Worm (Caenorhabditis elegans) whole organism, L1 larva: ENCODE results near the gene bkip-1.
A peak's percentile ranks its signal among the peaks of the same experiment; 100 is the strongest.

Source experiments
- C16A3.4 ChIP-seq: fragments of 150-350 bp; optimal IDR thresholded peaks from 2 replicates; lab custom pipeline; 2014; ENCODE audit warnings: missing biosample characterization, missing genetic modification characterization
- C34B4.2 ChIP-seq: sonication (generic microtip); optimal IDR thresholded peaks from 2 replicates; lab custom pipeline; 2017; ENCODE audit warnings: mild to moderate bottlenecking, missing genetic modification characterization, missing compliant biosample characterization
- F16B12.6 ChIP-seq: fragments of 150-350 bp; optimal IDR thresholded peaks from 2 replicates; lab custom pipeline; 2014; ENCODE audit warnings: missing biosample characterization, missing genetic modification characterization
- ama-1 ChIP-seq: fragments of 150-350 bp; optimal IDR thresholded peaks from 2 replicates; lab custom pipeline; 2014
- blmp-1 ChIP-seq: fragments of 150-350 bp; optimal IDR thresholded peaks from 2 replicates; lab custom pipeline; 2014; ENCODE audit warnings: missing biosample characterization, missing genetic modification characterization
- ceh-63 ChIP-seq: fragments of 200-800 bp; sonication (Bioruptor generic); optimal IDR thresholded peaks from 2 replicates; lab custom pipeline; 2018; ENCODE audit warnings: mild to moderate bottlenecking, missing genetic modification characterization, missing compliant biosample characterization
- efl-1 ChIP-seq, 4 experiments: fragments of 150-350 bp; optimal IDR thresholded peaks in 3 of 4; peaks in 1 of 4; 1 replicate in 1 of 4; 2 replicates in 3 of 4; lab custom pipeline; 2014; ENCODE audit warnings: missing biosample characterization in 2 of 4, missing genetic modification characterization in 2 of 4, missing genetic modification reagents in 2 of 4
- efl-3 ChIP-seq: fragments of 200-800 bp; sonication (Bioruptor generic); optimal IDR thresholded peaks from 2 replicates; lab custom pipeline; 2018; ENCODE audit warnings: mild to moderate bottlenecking, missing genetic modification characterization, missing compliant biosample characterization
- elt-2 ChIP-seq: sonication (generic microtip); optimal IDR thresholded peaks from 2 replicates; lab custom pipeline; 2016; ENCODE audit warnings: missing genetic modification characterization, mild to moderate bottlenecking, inconsistent platforms, missing compliant biosample characterization, missing genetic modification reagents
- fkh-4 ChIP-seq: sonication (generic microtip); optimal IDR thresholded peaks from 2 replicates; lab custom pipeline; 2016; ENCODE audit warnings: missing compliant biosample characterization, missing genetic modification characterization, borderline replicate concordance
- fkh-8 ChIP-seq: sonication (generic microtip); optimal IDR thresholded peaks from 2 replicates; lab custom pipeline; 2016; ENCODE audit warnings: mild to moderate bottlenecking, missing genetic modification characterization, missing compliant biosample characterization
- fos-1 ChIP-seq: fragments of 150-350 bp; optimal IDR thresholded peaks from 2 replicates; lab custom pipeline; 2014; ENCODE audit warnings: missing biosample characterization, missing genetic modification characterization
- hlh-17 ChIP-seq: fragments of 200-800 bp; sonication (Bioruptor generic); optimal IDR thresholded peaks from 2 replicates; lab custom pipeline; 2018; ENCODE audit warnings: missing genetic modification characterization, mild to moderate bottlenecking, missing compliant biosample characterization, moderate library complexity, borderline replicate concordance
- irx-1 ChIP-seq: sonication (generic microtip); optimal IDR thresholded peaks from 2 replicates; lab custom pipeline; 2016; ENCODE audit warnings: missing genetic modification characterization, missing compliant biosample characterization
- isw-1 ChIP-seq: fragments of 200-800 bp; sonication (Bioruptor generic); IDR thresholded peaks from 2 replicates; pipeline ENCODE4 v1.3.6; 2022; ENCODE audit warnings: missing genetic modification characterization, missing compliant biosample characterization
- jun-1 ChIP-seq: fragments of 150-350 bp; optimal IDR thresholded peaks from 2 replicates; lab custom pipeline; 2014; ENCODE audit warnings: missing biosample characterization, missing genetic modification reagents, missing genetic modification characterization
- lin-13 ChIP-seq: fragments of 150-350 bp; optimal IDR thresholded peaks from 2 replicates; lab custom pipeline; 2014; ENCODE audit warnings: missing biosample characterization, missing genetic modification reagents, missing genetic modification characterization
- lin-14 ChIP-seq: fragments of 200-800 bp; sonication (Bioruptor generic); optimal IDR thresholded peaks from 2 replicates; lab custom pipeline; 2018; ENCODE audit warnings: mild to moderate bottlenecking, missing genetic modification characterization, moderate library complexity, missing compliant biosample characterization
- lin-35 ChIP-seq, 2 experiments: fragments of 150-350 bp; optimal IDR thresholded peaks; 2 replicates each; lab custom pipeline; 2014; ENCODE audit warnings: missing biosample characterization in 2 of 2, missing genetic modification characterization in 2 of 2, missing genetic modification reagents in 2 of 2
- lin-39 ChIP-seq: fragments of 150-350 bp; optimal IDR thresholded peaks from 2 replicates; lab custom pipeline; 2014; ENCODE audit warnings: missing biosample characterization, missing genetic modification reagents, missing genetic modification characterization
- lir-3 ChIP-seq: sonication (generic microtip); optimal IDR thresholded peaks from 2 replicates; lab custom pipeline; 2016; ENCODE audit warnings: mild to moderate bottlenecking, missing genetic modification characterization, moderate library complexity, missing compliant biosample characterization; ENCODE audit not compliant: poor library complexity
- mdl-1 ChIP-seq, 2 experiments: fragments of 150-350 bp; optimal IDR thresholded peaks; 2 replicates each; lab custom pipeline; 2014 to 2017; ENCODE audit warnings: missing biosample characterization in 2 of 2, missing genetic modification characterization in 2 of 2, inconsistent platforms in 1 of 2
- mef-2 ChIP-seq: fragments of 150-350 bp; optimal IDR thresholded peaks from 2 replicates; lab custom pipeline; 2014; ENCODE audit warnings: missing biosample characterization, missing genetic modification characterization
- mep-1 ChIP-seq: fragments of 150-350 bp; optimal IDR thresholded peaks from 2 replicates; lab custom pipeline; 2014; ENCODE audit warnings: missing biosample characterization, missing genetic modification characterization
- nhr-11 ChIP-seq: fragments of 150-350 bp; optimal IDR thresholded peaks from 2 replicates; lab custom pipeline; 2014; ENCODE audit warnings: missing biosample characterization, missing genetic modification characterization
- nhr-20 ChIP-seq: sonication (generic microtip); optimal IDR thresholded peaks from 2 replicates; lab custom pipeline; 2016; ENCODE audit warnings: mild to moderate bottlenecking, missing genetic modification characterization, missing compliant biosample characterization
- nhr-237 ChIP-seq: fragments of 150-350 bp; optimal IDR thresholded peaks from 2 replicates; lab custom pipeline; 2014; ENCODE audit warnings: missing biosample characterization, missing genetic modification characterization
- nhr-76 ChIP-seq: sonication (generic microtip); optimal IDR thresholded peaks from 2 replicates; lab custom pipeline; 2017; ENCODE audit warnings: missing biosample characterization, missing genetic modification characterization
- nhr-85 ChIP-seq: sonication (generic microtip); peaks from one replicate; lab custom pipeline; 2016; ENCODE audit warnings: missing genetic modification characterization, inconsistent platforms, missing compliant biosample characterization
- skn-1 ChIP-seq: fragments of 150-350 bp; optimal IDR thresholded peaks from 2 replicates; lab custom pipeline; 2014; ENCODE audit warnings: missing biosample characterization, missing genetic modification characterization
- snpc-4 ChIP-seq: fragments of 150-350 bp; optimal IDR thresholded peaks from 2 replicates; lab custom pipeline; 2014; ENCODE audit warnings: missing biosample characterization, missing genetic modification characterization
- snu-23 ChIP-seq: sonication (generic microtip); optimal IDR thresholded peaks from 2 replicates; lab custom pipeline; 2016; ENCODE audit warnings: missing genetic modification characterization, missing compliant biosample characterization
- swsn-7 ChIP-seq: sonication (generic microtip); optimal IDR thresholded peaks from 2 replicates; lab custom pipeline; 2016; ENCODE audit warnings: missing genetic modification characterization, missing compliant biosample characterization
- tlp-1 ChIP-seq: fragments of 150-350 bp; optimal IDR thresholded peaks from 2 replicates; lab custom pipeline; 2014; ENCODE audit warnings: missing biosample characterization, missing genetic modification characterization
- vab-15 ChIP-seq: sonication (generic microtip); optimal IDR thresholded peaks from 2 replicates; lab custom pipeline; 2017; ENCODE audit warnings: missing genotype, mild to moderate bottlenecking, missing genetic modification characterization, missing compliant biosample characterization
- zag-1 ChIP-seq: fragments of 150-350 bp; optimal IDR thresholded peaks from 2 replicates; lab custom pipeline; 2014; ENCODE audit warnings: missing biosample characterization, missing genetic modification characterization
- ztf-11 ChIP-seq, 2 experiments: sonication (generic microtip); optimal IDR thresholded peaks; 2 replicates each; lab custom pipeline; 2016 to 2017; ENCODE audit warnings: missing genetic modification characterization in 2 of 2, missing biosample characterization in 1 of 2, missing compliant biosample characterization in 1 of 2

Gene bkip-1

ce11 chrII:14091182-14091581 lies 9.9 kb upstream of the bkip-1 start:
- no peak for TF ChIP-seq fkh-4 (tag; lab: Kevin White, UChicago)
- TF ChIP-seq irx-1 (tag; lab: Kevin White, UChicago): no peak
- TF ChIP-seq nhr-20 (tag; lab: Kevin White, UChicago): no peak
- TF ChIP-seq tlp-1 (tag; lab: Kevin White, UChicago): no peak
- no peak for TF ChIP-seq vab-15

ce11 chrII:14094590-14094989 lies 6.5 kb upstream of the bkip-1 start, which contains the start of gene col-87:
col-87 (minus strand) TSS chrII:14094690.
- TF ChIP-seq nhr-85 (tag; lab: Kevin White, UChicago) (no peak), lin-35 (GFP tag; optimal IDR thresholded peaks at IDR 0.05; lab: Kevin White, UChicago) (no peak), blmp-1 (tag; lab: Kevin White, UChicago) (no peak), C34B4.2 (tag; lab: Kevin White, UChicago) (no peak), mep-1 (tag; lab: Kevin White, UChicago) (no peak), ztf-11 (tag; optimal IDR thresholded peaks at IDR 0.05; lab: Kevin White, UChicago) (no peak), C16A3.4 (tag; lab: Kevin White, UChicago) (no peak), F16B12.6 (tag; lab: Kevin White, UChicago) (no peak), lin-39 (tag; lab: Kevin White, UChicago) (no peak), ama-1 (lab: Kevin White, UChicago) (no peak), nhr-11 (tag; lab: Kevin White, UChicago) (no peak), hlh-17 (GFP tag; lab: Kevin White, UChicago) (no peak), nhr-20 (tag; lab: Kevin White, UChicago) (no peak)

DNA sequence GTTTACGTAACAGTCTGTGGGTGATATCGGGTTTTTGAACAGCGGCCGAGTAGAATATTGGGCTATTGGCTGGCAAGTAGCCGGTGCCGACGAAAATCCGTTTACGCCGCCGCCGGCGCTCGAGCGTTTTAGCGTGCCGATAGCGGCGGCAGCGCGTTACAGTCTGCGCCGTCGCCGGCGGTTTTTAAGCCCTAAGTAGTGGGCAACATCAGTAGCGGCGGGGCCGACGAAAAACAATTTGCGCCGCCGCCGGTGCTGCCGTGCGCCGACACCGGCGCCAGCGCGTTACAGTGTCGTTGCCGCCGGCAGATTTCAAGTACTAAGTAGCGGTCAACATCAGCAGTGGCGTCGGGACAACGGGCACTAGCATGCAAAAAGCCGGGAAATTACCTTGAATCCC lies 5.2 kb upstream of the bkip-1 start:
- TF ChIP-seq nhr-76 (tag; lab: Kevin White, UChicago) (no peak), fos-1 (tag; lab: Kevin White, UChicago) (no peak), mef-2 (tag; lab: Kevin White, UChicago) (no peak), jun-1 (tag; lab: Kevin White, UChicago) (no peak), elt-2 (tag; lab: Kevin White, UChicago) (no peak), efl-1 (optimal IDR thresholded peaks at IDR 0.05; lab: Kevin White, UChicago) (no peak), efl-1 (GFP tag; optimal IDR thresholded peaks at IDR 0.05 in 1 of 2; lab: Kevin White, UChicago) (no peak), fkh-8 (no peak), lin-14 (GFP tag; lab: Kevin White, UChicago) (no peak), lin-39 (tag; lab: Kevin White, UChicago) (no peak), fkh-4 (tag; lab: Kevin White, UChicago) (no peak)

DNA sequence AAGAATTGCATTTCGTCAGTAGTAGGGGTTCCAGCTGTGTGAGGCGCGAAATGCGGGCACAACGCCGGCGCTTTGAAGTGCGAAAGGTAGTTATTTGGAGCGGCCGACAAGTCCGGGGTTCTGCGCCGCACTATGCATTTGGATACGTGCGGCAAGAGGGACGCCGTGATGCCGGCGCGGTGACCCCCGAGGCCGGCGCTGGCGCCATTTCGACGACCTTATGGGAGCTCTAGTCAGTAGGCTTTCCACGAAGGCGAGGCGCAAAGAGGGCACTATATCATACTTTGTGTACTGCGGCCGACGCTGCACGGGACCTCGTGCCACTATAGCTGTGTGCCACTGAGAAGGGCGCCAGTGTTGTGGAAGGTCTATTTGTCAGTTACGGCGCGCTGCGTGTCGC lies 4.2 kb upstream of the bkip-1 start:
- TF ChIP-seq snpc-4 (tag; lab: Kevin White, UChicago): peak; percentile 4
- TF ChIP-seq nhr-76 (tag; lab: Kevin White, UChicago): no peak

ce11 chrII:14097518-14097917 lies 3.5 kb upstream of the bkip-1 start, which contains the start of gene Y39G8C.2:
Y39G8C.2 (minus strand) TSS chrII:14097618.
- TF ChIP-seq swsn-7 (tag; lab: Kevin White, UChicago) (no peak), nhr-11 (tag; lab: Kevin White, UChicago) (no peak), ceh-63 (no peak), jun-1 (tag; lab: Kevin White, UChicago) (no peak), efl-3 (no peak), zag-1 (tag; lab: Kevin White, UChicago) (no peak), isw-1 (GFP tag; lab: Robert Waterston, UW) (no peak), skn-1 (tag; lab: Kevin White, UChicago) (no peak), mdl-1 (tag; optimal IDR thresholded peaks at IDR 0.05; lab: Kevin White, UChicago) (no peak), lir-3 (no peak), nhr-237 (tag; lab: Kevin White, UChicago) (no peak), vab-15 (no peak), lin-13 (no peak), snu-23 (GFP tag; lab: Kevin White, UChicago) (no peak)
